Fruit fly (Drosophila melanogaster) whole organism, wandering third instar larva: Measurements from ENCODE around the gene CG17752.

Experiments
- Abd-B ChIP-seq: fragments of >200 bp; optimal IDR thresholded peaks from 2 replicates; lab custom pipeline; 2017; ENCODE audit warnings: missing biosample characterization, missing genetic modification characterization
- CG32264 ChIP-seq: fragments of 200-800 bp; sonication (Bioruptor generic); optimal IDR thresholded peaks from 2 replicates; lab custom pipeline; 2016; ENCODE audit warnings: missing biosample characterization, missing genetic modification characterization
- CG9705 ChIP-seq: fragments of 200-800 bp; sonication (Bioruptor generic); optimal IDR thresholded peaks from 2 replicates; lab custom pipeline; 2018; ENCODE audit warnings: missing biosample characterization, mild to moderate bottlenecking, missing genetic modification characterization
- CrebA ChIP-seq: fragments of 200-800 bp; sonication (Bioruptor generic); optimal IDR thresholded peaks from 2 replicates; lab custom pipeline; 2016; ENCODE audit warnings: missing biosample characterization, mild to moderate bottlenecking, missing genetic modification characterization, borderline replicate concordance
- Dfd ChIP-seq: fragments of >200 bp; optimal IDR thresholded peaks from 2 replicates; lab custom pipeline; 2017; ENCODE audit warnings: missing biosample characterization, missing genetic modification characterization
- Dif ChIP-seq: fragments of 200-275, 200-300 bp; sonication (Bioruptor generic); optimal IDR thresholded peaks from 2 replicates; lab custom pipeline; 2018; ENCODE audit warnings: missing biosample characterization, missing genetic modification characterization; ENCODE audit not compliant: partially characterized antibody
- GATAd ChIP-seq: sonication (Bioruptor generic); optimal IDR thresholded peaks from 2 replicates; lab custom pipeline; 2016; ENCODE audit warnings: missing biosample characterization, missing genetic modification characterization
- HLH106 ChIP-seq: fragments of 200-800 bp; optimal IDR thresholded peaks from 3 replicates; lab custom pipeline; 2019; ENCODE audit warnings: missing biosample characterization, mild to moderate bottlenecking, missing genetic modification characterization, moderate library complexity
- Hr78 ChIP-seq: fragments of >200 bp; optimal IDR thresholded peaks from 2 replicates; lab custom pipeline; 2017; ENCODE audit warnings: missing biosample characterization, missing genetic modification characterization
- Hr83 ChIP-seq: fragments of 200-300 bp; sonication (Bioruptor generic); optimal IDR thresholded peaks from 2 replicates; lab custom pipeline; 2016; ENCODE audit warnings: missing biosample characterization, mild to moderate bottlenecking, missing genetic modification characterization, moderate library complexity; ENCODE audit not compliant: poor library complexity, severe bottlenecking
- Jra ChIP-seq: sonication (Bioruptor generic); optimal IDR thresholded peaks from 2 replicates; lab custom pipeline; 2016; ENCODE audit warnings: missing biosample characterization, missing genetic modification characterization
- Mio ChIP-seq: sonication (Bioruptor generic); optimal IDR thresholded peaks from 2 replicates; lab custom pipeline; 2016; ENCODE audit warnings: missing biosample characterization, missing genetic modification characterization
- Myc ChIP-seq: fragments of >200 bp; optimal IDR thresholded peaks from 2 replicates; lab custom pipeline; 2017
- N ChIP-seq: fragments of >200 bp; optimal IDR thresholded peaks from 2 replicates; lab custom pipeline; 2018; ENCODE audit warnings: missing biosample characterization, missing external identifiers, missing genetic modification characterization
- Rel ChIP-seq, 2 experiments: fragments of 200-800 bp; sonication (Bioruptor generic) in 1 of 2; optimal IDR thresholded peaks; 2 replicates in 1 of 2; 3 replicates in 1 of 2; lab custom pipeline; 2016 to 2019; ENCODE audit warnings: mild to moderate bottlenecking in 2 of 2, missing biosample characterization in 2 of 2, missing genetic modification characterization in 2 of 2, moderate library complexity in 1 of 2
- Vsx2 ChIP-seq: fragments of 200-300, 225-300 bp; sonication (Bioruptor generic); optimal IDR thresholded peaks from 2 replicates; lab custom pipeline; 2018; ENCODE audit warnings: missing biosample characterization, missing genetic modification characterization; ENCODE audit not compliant: partially characterized antibody
- br ChIP-seq: fragments of 200-800 bp; sonication (Bioruptor generic); optimal IDR thresholded peaks from 2 replicates; lab custom pipeline; 2016; ENCODE audit warnings: missing biosample characterization, missing genetic modification characterization
- dmrt93B ChIP-seq: fragments of 200-800 bp; sonication (Bioruptor generic); optimal IDR thresholded peaks from 2 replicates; lab custom pipeline; 2018; ENCODE audit warnings: missing biosample characterization, mild to moderate bottlenecking, missing genetic modification characterization
- ey ChIP-seq: fragments of 200-800 bp; sonication (Bioruptor generic); optimal IDR thresholded peaks from 2 replicates; lab custom pipeline; 2016; ENCODE audit warnings: missing biosample characterization, missing genetic modification characterization
- foxo ChIP-seq, 2 experiments: fragments of 200-800 bp; sonication (Bioruptor generic); optimal IDR thresholded peaks; 2 replicates in 1 of 2; 3 replicates in 1 of 2; lab custom pipeline; 2016 to 2017; ENCODE audit warnings: missing biosample characterization in 2 of 2, missing genetic modification characterization in 2 of 2
- fru ChIP-seq: fragments of 200-800 bp; sonication (Bioruptor generic); optimal IDR thresholded peaks from 3 replicates; lab custom pipeline; 2016; ENCODE audit warnings: missing biosample characterization, mild to moderate bottlenecking, missing genetic modification characterization
- jim ChIP-seq: fragments of 175-275, 200-325 bp; sonication (Bioruptor generic); optimal IDR thresholded peaks from 2 replicates; lab custom pipeline; 2016; ENCODE audit warnings: missing biosample characterization, mild to moderate bottlenecking, missing genetic modification characterization
- lola ChIP-seq: fragments of >200 bp; optimal IDR thresholded peaks from 2 replicates; lab custom pipeline; 2017; ENCODE audit warnings: missing biosample characterization, missing genetic modification characterization
- psq ChIP-seq: fragments of 200-800 bp; sonication (Bioruptor generic); optimal IDR thresholded peaks from 3 replicates; lab custom pipeline; 2017; ENCODE audit warnings: missing biosample characterization, mild to moderate bottlenecking, missing genetic modification characterization, moderate library complexity
- rgr ChIP-seq: fragments of 200-800 bp; sonication (Bioruptor generic); optimal IDR thresholded peaks from 3 replicates; lab custom pipeline; 2016; ENCODE audit warnings: missing biosample characterization, mild to moderate bottlenecking, missing genetic modification characterization
- sv ChIP-seq: fragments of 200-800 bp; sonication (Bioruptor generic); optimal IDR thresholded peaks from 3 replicates; lab custom pipeline; 2016; ENCODE audit warnings: missing biosample characterization, missing genetic modification characterization
- usp ChIP-seq: fragments of >200 bp; optimal IDR thresholded peaks from 2 replicates; lab custom pipeline; 2017; ENCODE audit warnings: missing biosample characterization, missing genetic modification characterization
- woc ChIP-seq: sonication (Bioruptor generic); optimal IDR thresholded peaks from 2 replicates; lab custom pipeline; 2016; ENCODE audit warnings: missing biosample characterization, mild to moderate bottlenecking, missing genetic modification characterization

CG17752 gene

DNA sequence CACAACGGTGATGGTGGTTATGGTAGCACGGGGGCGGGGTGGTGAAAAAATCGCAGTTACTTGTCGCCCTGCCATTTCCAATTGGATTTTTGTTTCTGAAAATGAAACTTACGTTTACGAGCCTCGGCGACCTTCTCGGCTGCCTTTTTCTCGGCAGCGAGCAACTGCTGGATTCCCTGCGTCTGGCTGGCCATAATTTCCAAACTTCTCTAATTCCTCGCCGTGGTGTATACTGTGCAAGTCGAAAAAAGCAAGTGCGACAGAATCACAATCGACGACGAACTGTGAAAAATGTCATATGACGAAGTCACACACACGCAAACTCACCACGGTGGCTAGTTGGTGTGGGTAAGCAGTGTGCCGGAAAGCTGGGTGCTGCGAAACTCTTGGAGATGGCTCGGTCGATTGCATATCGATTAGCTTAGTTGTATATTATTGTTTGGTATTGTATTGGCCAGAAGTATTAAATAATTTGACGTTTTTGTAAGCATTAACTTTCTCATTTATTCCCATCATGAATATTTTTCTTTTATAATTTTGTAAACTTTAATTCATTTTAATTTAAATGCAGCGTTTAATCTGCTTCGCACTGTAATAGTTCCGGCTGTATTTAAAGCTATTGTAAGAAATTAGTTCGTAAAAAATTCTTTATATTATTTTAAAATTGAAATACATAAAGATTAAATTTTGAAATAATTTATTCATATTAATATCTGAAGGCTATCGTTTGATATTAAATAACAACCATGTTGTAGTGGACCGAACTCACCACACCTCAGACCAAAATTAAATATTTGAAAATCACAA is 34.3 kb downstream of the CG17752 start, which contains the start of gene Vha13 (continued):
- TF ChIP-seq CG9705 (GFP tag; lab: Kevin White, UChicago) (no peak), CrebA (GFP tag; lab: Kevin White, UChicago) (no peak), Mio (GFP tag; lab: Kevin White, UChicago) (no peak), dmrt93B (peak; percentile 3), Jra (GFP tag; lab: Kevin White, UChicago) (peak; percentile 22)

DNA sequence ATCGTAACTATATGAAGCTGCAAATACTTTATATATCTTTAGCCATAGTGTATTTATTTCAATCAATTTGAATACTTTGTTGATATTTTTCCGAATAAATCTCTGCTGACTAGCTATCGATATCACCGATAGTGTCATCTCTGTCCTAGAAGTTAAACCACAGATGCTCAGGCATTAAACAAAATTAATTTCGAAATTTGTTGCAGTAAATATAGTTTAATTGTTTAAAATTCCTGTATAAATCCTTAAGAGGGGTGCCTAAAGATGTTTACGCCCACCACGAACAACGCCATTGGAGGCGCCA is 34.8 kb downstream of the CG17752 start, which contains the start of gene Nup58:
Gene Nup58, plus strand, starts transcription at position 126 of the 304 bp plus-strand sequence.
- TF ChIP-seq dmrt93B (no peak), HLH106 (peak; percentile 7), Hr83 (GFP tag; lab: Kevin White, UChicago) (peak; percentile 42), N (GFP tag; lab: Kevin White, UChicago) (no peak), Dfd (GFP tag; lab: Kevin White, UChicago) (no peak), ey (GFP tag; lab: Kevin White, UChicago) (no peak), Hr78 (GFP tag; lab: Kevin White, UChicago) (no peak), foxo (GFP tag; optimal IDR thresholded peaks at IDR 0.05; lab: Kevin White, UChicago) (no peak), Abd-B (GFP tag; lab: Kevin White, UChicago) (no peak)

DNA sequence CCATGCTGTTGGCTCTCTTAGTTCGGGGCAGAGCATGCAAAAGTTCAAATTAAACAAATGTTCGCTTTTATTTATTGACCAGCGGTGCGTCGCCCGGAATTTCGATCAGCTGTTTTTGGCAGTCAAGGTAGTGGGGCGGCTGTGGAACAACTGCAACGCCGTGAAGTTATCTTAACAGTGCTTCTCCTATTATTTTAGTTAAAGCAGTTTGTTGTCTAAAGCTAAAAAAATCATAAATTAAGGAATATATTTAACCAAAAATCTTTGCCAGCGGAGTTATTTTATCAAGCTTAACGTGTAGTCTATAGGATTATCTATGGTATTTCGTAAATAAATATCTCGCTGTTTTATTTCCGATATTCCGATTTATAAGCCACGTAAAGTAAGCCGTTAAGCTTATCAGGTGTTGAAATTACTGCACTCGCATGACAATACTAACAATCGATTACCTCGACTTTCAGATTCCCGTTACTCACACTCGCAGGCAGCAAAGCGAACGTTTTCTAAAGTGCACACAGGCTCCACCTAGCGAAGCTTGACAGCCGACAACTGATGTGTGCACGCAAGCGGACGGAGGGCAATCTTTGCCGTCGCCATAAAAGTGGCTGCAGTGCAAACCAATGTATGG is 38.4 kb downstream of the CG17752 start, which contains the start of the genes CG6195 and CG31220:
Gene CG6195, minus strand, starts transcription at position 122 of the 628 bp plus-strand sequence.
Gene CG31220, plus strand, starts transcription at position 199 of the 628 bp plus-strand sequence.
- no peak for TF ChIP-seq GATAd (GFP tag; lab: Kevin White, UChicago)
- TF ChIP-seq HLH106 = peak; percentile 26
- no peak for TF ChIP-seq dmrt93B
- no peak for TF ChIP-seq psq
- peak; percentile 33 for TF ChIP-seq rgr (GFP tag; lab: Kevin White, UChicago)
- no peak for TF ChIP-seq ey (GFP tag; lab: Kevin White, UChicago)
- TF ChIP-seq foxo (GFP tag; optimal IDR thresholded peaks at IDR 0.05; lab: Kevin White, UChicago) = peak in 1 of 2 experiments; percentile 32
- no peak for TF ChIP-seq lola (GFP tag; lab: Kevin White, UChicago)
- no peak for TF ChIP-seq usp (GFP tag; lab: Kevin White, UChicago)
- TF ChIP-seq fru (GFP tag; lab: Kevin White, UChicago) = peak; percentile 2
- peak; percentile 28 for TF ChIP-seq Hr83 (GFP tag; lab: Kevin White, UChicago)
- TF ChIP-seq Myc (lab: Kevin White, UChicago) = no peak
- peak; percentile 49 for TF ChIP-seq br (GFP tag; lab: Kevin White, UChicago)

DNA sequence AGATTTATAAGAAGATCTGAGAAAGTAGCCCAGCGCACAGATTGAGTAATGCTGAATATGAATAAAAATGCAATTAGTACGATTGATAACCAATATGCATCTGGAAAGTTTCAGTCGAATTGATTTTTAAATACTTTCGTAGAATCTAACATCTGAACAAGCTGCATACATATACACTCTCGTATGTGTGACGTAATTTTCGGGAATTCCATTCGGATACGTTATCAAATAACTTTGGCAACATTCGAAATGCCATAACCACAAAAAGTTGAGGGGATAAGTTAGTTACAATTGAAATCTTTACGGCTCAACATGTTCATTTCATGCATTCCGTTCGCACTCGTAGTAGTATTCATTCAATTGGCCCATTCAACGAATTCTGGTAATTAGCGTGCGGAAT is 40.7 kb downstream of the CG17752 start, which contains the start of gene CG31219:
Gene CG31219, plus strand, starts transcription at position 301 of the 400 bp plus-strand sequence.
- TF ChIP-seq Rel (GFP tag; optimal IDR thresholded peaks at IDR 0.05; lab: Kevin White, UChicago) (no peak), Rel (tag; optimal IDR thresholded peaks at IDR 0.05; lab: Kevin White, UChicago) (no peak), jim (no peak), CrebA (GFP tag; lab: Kevin White, UChicago) (no peak), HLH106 (no peak), rgr (GFP tag; lab: Kevin White, UChicago) (no peak), sv (GFP tag; lab: Kevin White, UChicago) (no peak), CG32264 (GFP tag; lab: Kevin White, UChicago) (no peak), psq (no peak), foxo (GFP tag; optimal IDR thresholded peaks at IDR 0.05; lab: Kevin White, UChicago) (no peak), woc (GFP tag; lab: Kevin White, UChicago) (no peak)
- TF ChIP-seq, all 38 proteins: peak for 0

DNA sequence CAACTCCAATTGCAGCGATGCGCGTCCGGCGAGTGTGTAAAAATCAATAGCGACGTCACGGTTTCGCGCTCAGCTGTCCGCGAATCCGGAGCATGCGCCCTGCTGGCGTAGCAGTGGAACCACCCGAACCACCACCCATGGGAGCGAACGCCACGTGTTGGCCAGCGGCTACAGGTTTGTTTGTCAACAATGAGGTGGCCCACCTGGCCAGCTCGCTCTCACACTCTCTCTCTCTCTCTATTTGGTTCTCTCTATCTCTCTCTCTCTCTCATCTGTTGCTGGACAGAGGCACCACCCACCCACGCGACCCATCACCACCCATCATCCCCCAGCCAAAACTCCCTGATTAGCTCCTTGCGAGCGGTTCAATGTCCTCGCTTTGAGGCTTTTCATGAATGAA is 46.4 kb downstream of the CG17752 start:
- TF ChIP-seq Vsx2 = peak; percentile 60
- TF ChIP-seq dmrt93B = no peak
- TF ChIP-seq Dif = peak; percentile 12
